Fruit fly (Drosophila melanogaster) whole organism, embryonic: Measurements from ENCODE around the gene Ppat-Dpck.

ENCODE experiments used
- Atf6 ChIP-seq: fragments of 200-800 bp; sonication (Bioruptor generic); IDR thresholded peaks from 2 replicates; pipeline ENCODE4 v1.3.6; 2022; ENCODE audit warnings: missing biosample characterization, missing genetic modification characterization
- BEAF-32 ChIP-seq: fragments of 200-800 bp; sonication (Bioruptor generic); optimal IDR thresholded peaks from 3 replicates; lab custom pipeline; 2017; ENCODE audit warnings: missing biosample characterization, missing genetic modification characterization, mild to moderate bottlenecking, moderate library complexity, missing genetic modification reagents
- C15 ChIP-seq: fragments of 200-800 bp; sonication (Bioruptor generic); IDR thresholded peaks from 3 replicates; pipeline ENCODE4 v1.3.6; 2022; ENCODE audit warnings: missing biosample characterization, missing genetic modification characterization
- CG10431 ChIP-seq: fragments of 200-800 bp; sonication (Bioruptor generic); optimal IDR thresholded peaks from 3 replicates; lab custom pipeline; 2018; ENCODE audit warnings: missing biosample characterization, mild to moderate bottlenecking, missing genetic modification characterization
- CG10565 ChIP-seq: fragments of 200-800 bp; sonication (Bioruptor generic); optimal IDR thresholded peaks from 3 replicates; lab custom pipeline; 2016; ENCODE audit warnings: missing biosample characterization, mild to moderate bottlenecking, missing genetic modification characterization
- CG11504 ChIP-seq: fragments of 200-800 bp; sonication (Bioruptor generic); optimal IDR thresholded peaks from 3 replicates; lab custom pipeline; 2019; ENCODE audit warnings: missing biosample characterization, mild to moderate bottlenecking, missing genetic modification characterization, moderate library complexity
- CG12299 ChIP-seq: fragments of 200-800 bp; sonication (Bioruptor generic); optimal IDR thresholded peaks from 2 replicates; lab custom pipeline; 2018; ENCODE audit warnings: missing biosample characterization, mild to moderate bottlenecking, missing genetic modification characterization
- CG17328 ChIP-seq: fragments of 200-800 bp; sonication (Bioruptor generic); IDR thresholded peaks from 2 replicates; pipeline ENCODE4 v1.3.6; 2022; ENCODE audit warnings: missing biosample characterization, missing genetic modification characterization
- CG18476 ChIP-seq: fragments of 200-800 bp; sonication (Bioruptor generic); optimal IDR thresholded peaks from 2 replicates; lab custom pipeline; 2016; ENCODE audit warnings: missing biosample characterization, mild to moderate bottlenecking, missing genetic modification characterization
- CG31224 ChIP-seq: fragments of 200-800 bp; sonication (Bioruptor generic); IDR thresholded peaks from 2 replicates; pipeline ENCODE4 v1.3.6; 2022; ENCODE audit warnings: missing biosample characterization, missing genetic modification characterization
- CG31365 ChIP-seq: fragments of 200-800 bp; sonication (Bioruptor generic); optimal IDR thresholded peaks from 2 replicates; lab custom pipeline; 2018; ENCODE audit warnings: missing biosample characterization, mild to moderate bottlenecking, missing genetic modification characterization
- CG34224 ChIP-seq: fragments of 200-800 bp; sonication (Bioruptor generic); IDR thresholded peaks from 3 replicates; pipeline ENCODE4 v1.3.6; 2022; ENCODE audit warnings: missing biosample characterization, missing genetic modification characterization; ENCODE audit not compliant: partially characterized antibody
- CG4282 ChIP-seq: fragments of 200-800 bp; sonication (Bioruptor generic); optimal IDR thresholded peaks from 2 replicates; lab custom pipeline; 2016; ENCODE audit warnings: missing biosample characterization, missing genetic modification characterization
- CG6175 ChIP-seq: fragments of 200-800 bp; sonication (Bioruptor generic); IDR thresholded peaks from 3 replicates; pipeline ENCODE4 v1.3.6; 2022; ENCODE audit warnings: missing biosample characterization, missing genetic modification characterization
- CG6654 ChIP-seq: fragments of 200-800 bp; sonication (Bioruptor generic); optimal IDR thresholded peaks from 2 replicates; lab custom pipeline; 2017; ENCODE audit warnings: missing biosample characterization, mild to moderate bottlenecking, missing genetic modification characterization
- CG6689 ChIP-seq: fragments of 200-800 bp; sonication (Bioruptor generic); IDR thresholded peaks from 2 replicates; pipeline ENCODE4 v1.3.6; 2022; ENCODE audit warnings: missing biosample characterization, missing genetic modification characterization
- CG7357 ChIP-seq: fragments of 200-800 bp; sonication (Bioruptor generic); IDR thresholded peaks from 3 replicates; pipeline ENCODE4 v1.3.6; 2022; ENCODE audit warnings: missing biosample characterization, missing genetic modification characterization
- CG7963 ChIP-seq: fragments of 200-800 bp; sonication (Bioruptor generic); IDR thresholded peaks from 3 replicates; pipeline ENCODE4 v1.3.6; 2022; ENCODE audit warnings: missing biosample characterization, missing genetic modification characterization; ENCODE audit not compliant: partially characterized antibody
- CG7987 ChIP-seq: fragments of 200-800 bp; sonication (Bioruptor generic); optimal IDR thresholded peaks from 2 replicates; lab custom pipeline; 2018; ENCODE audit warnings: missing biosample characterization, mild to moderate bottlenecking, missing genetic modification characterization, moderate library complexity
- CG9727 ChIP-seq: fragments of 200-800 bp; sonication (Bioruptor generic); optimal IDR thresholded peaks from 3 replicates; lab custom pipeline; 2017; ENCODE audit warnings: missing biosample characterization, mild to moderate bottlenecking, missing genetic modification characterization
- CoRest ChIP-seq: fragments of 200-800 bp; sonication (Bioruptor generic); optimal IDR thresholded peaks from 3 replicates; lab custom pipeline; 2018; ENCODE audit warnings: missing biosample characterization, mild to moderate bottlenecking, missing genetic modification characterization, moderate library complexity
- Doc3 ChIP-seq: fragments of 200-800 bp; sonication (Bioruptor generic); IDR thresholded peaks from 3 replicates; pipeline ENCODE4 v1.3.6; 2022; ENCODE audit warnings: missing biosample characterization, missing genetic modification characterization; ENCODE audit not compliant: partially characterized antibody
- Hmx ChIP-seq: fragments of 200-800 bp; sonication (Bioruptor generic); optimal IDR thresholded peaks from 2 replicates; lab custom pipeline; 2016; ENCODE audit warnings: missing biosample characterization, missing genetic modification characterization
- PHDP ChIP-seq: fragments of 200-800 bp; sonication (Bioruptor generic); optimal IDR thresholded peaks from 3 replicates; lab custom pipeline; 2018; ENCODE audit warnings: missing biosample characterization, mild to moderate bottlenecking, missing genetic modification characterization, moderate library complexity
- Taf1 ChIP-seq: fragments of 200-800 bp; sonication (Bioruptor generic); IDR thresholded peaks from 2 replicates; pipeline ENCODE4 v1.3.6; 2022; ENCODE audit warnings: missing biosample characterization, missing genetic modification characterization
- Xrp1 ChIP-seq: fragments of 200-800 bp; sonication (Bioruptor generic); IDR thresholded peaks from 2 replicates; pipeline ENCODE4 v1.3.6; 2022; ENCODE audit warnings: missing biosample characterization, missing genetic modification characterization
- YL-1 ChIP-seq: fragments of 200-800 bp; sonication (Bioruptor generic); optimal IDR thresholded peaks from 3 replicates; lab custom pipeline; 2017; ENCODE audit warnings: missing biosample characterization, mild to moderate bottlenecking, missing genetic modification characterization
- ato ChIP-seq: fragments of 200-800 bp; sonication (Bioruptor generic); IDR thresholded peaks from 2 replicates; pipeline ENCODE4 v1.3.6; 2022; ENCODE audit warnings: missing biosample characterization, missing genetic modification characterization; ENCODE audit not compliant: partially characterized antibody
- bab2 ChIP-seq: fragments of 200-800 bp; sonication (Bioruptor generic); optimal IDR thresholded peaks from 2 replicates; lab custom pipeline; 2016; ENCODE audit warnings: missing biosample characterization, missing genetic modification characterization
- cad ChIP-seq: fragments of >200 bp; optimal IDR thresholded peaks from 2 replicates; lab custom pipeline; 2017; ENCODE audit warnings: missing biosample characterization, missing genetic modification characterization
- chinmo ChIP-seq: fragments of 200-800 bp; sonication (Bioruptor generic); IDR thresholded peaks from 4 replicates; pipeline ENCODE4 v1.3.6; 2022; ENCODE audit warnings: missing biosample characterization, missing genetic modification characterization; ENCODE audit not compliant: partially characterized antibody
- croc ChIP-seq: fragments of 200-800 bp; sonication (Bioruptor generic); conservative IDR thresholded peaks from 3 replicates; pipeline ENCODE4 v1.3.6; 2022; ENCODE audit warnings: missing biosample characterization, missing genetic modification characterization
- crol ChIP-seq: fragments of 200-800 bp; sonication (Bioruptor generic); IDR thresholded peaks from 2 replicates; pipeline ENCODE4 v1.3.6; 2022; ENCODE audit warnings: missing biosample characterization, missing genetic modification characterization
- hb ChIP-seq: fragments of 200-800 bp; sonication (Bioruptor generic); IDR thresholded peaks from 3 replicates; pipeline ENCODE4 v1.3.6; 2022; ENCODE audit warnings: missing biosample characterization, missing genetic modification characterization; ENCODE audit not compliant: partially characterized antibody
- ind ChIP-seq: fragments of 200-800 bp; sonication (Bioruptor generic); optimal IDR thresholded peaks from 3 replicates; lab custom pipeline; 2016; ENCODE audit warnings: missing biosample characterization, missing genetic modification characterization
- jumu ChIP-seq: fragments of 200-800 bp; sonication (Bioruptor generic); optimal IDR thresholded peaks from 3 replicates; lab custom pipeline; 2016; ENCODE audit warnings: missing biosample characterization, missing genetic modification characterization
- lola ChIP-seq, 3 experiments: fragments of >200 bp in 2 of 3; fragments of 200-800 bp in 1 of 3; sonication (Bioruptor generic) in 1 of 3; optimal IDR thresholded peaks; 2 replicates each; lab custom pipeline; 2017 to 2019; ENCODE audit warnings: missing biosample characterization in 3 of 3, missing genetic modification characterization in 3 of 3, mild to moderate bottlenecking in 1 of 3, moderate library complexity in 1 of 3
- nau ChIP-seq: fragments of 200-800 bp; sonication (Bioruptor generic); optimal IDR thresholded peaks from 3 replicates; lab custom pipeline; 2017; ENCODE audit warnings: missing biosample characterization, mild to moderate bottlenecking, missing genetic modification characterization, missing genetic modification reagents
- pros ChIP-seq: fragments of 200-800 bp; sonication (Bioruptor generic); optimal IDR thresholded peaks from 3 replicates; lab custom pipeline; 2019; ENCODE audit warnings: missing biosample characterization, mild to moderate bottlenecking, missing genetic modification characterization, moderate library complexity
- schlank ChIP-seq: fragments of 200-800 bp; sonication (Bioruptor generic); optimal IDR thresholded peaks from 2 replicates; lab custom pipeline; 2018; ENCODE audit warnings: missing biosample characterization, mild to moderate bottlenecking, missing genetic modification characterization
- slp2 ChIP-seq: fragments of 200-800 bp; sonication (Bioruptor generic); optimal IDR thresholded peaks from 2 replicates; lab custom pipeline; 2016; ENCODE audit warnings: missing biosample characterization, missing genetic modification characterization
- sna ChIP-seq: fragments of 200-800 bp; sonication (Bioruptor generic); IDR thresholded peaks from 2 replicates; pipeline ENCODE4 v1.3.6; 2022; ENCODE audit warnings: missing biosample characterization, missing genetic modification characterization; ENCODE audit not compliant: partially characterized antibody
- stc ChIP-seq: fragments of 200-800 bp; sonication (Bioruptor generic); IDR thresholded peaks from 2 replicates; pipeline ENCODE4 v1.3.6; 2022; ENCODE audit warnings: missing biosample characterization, missing genetic modification characterization
- tgo ChIP-seq: fragments of 200-800 bp; sonication (Bioruptor generic); IDR thresholded peaks from 3 replicates; pipeline ENCODE4 v1.3.6; 2022; ENCODE audit warnings: missing biosample characterization, missing genetic modification characterization
- tio ChIP-seq: fragments of 200-800 bp; sonication (Bioruptor generic); optimal IDR thresholded peaks from 2 replicates; lab custom pipeline; 2017; ENCODE audit warnings: missing biosample characterization, missing genetic modification characterization, inconsistent platforms
- unpg ChIP-seq: fragments of 200-800 bp; sonication (Bioruptor generic); optimal IDR thresholded peaks from 3 replicates; lab custom pipeline; 2018; ENCODE audit warnings: missing biosample characterization, mild to moderate bottlenecking, missing genetic modification characterization, moderate library complexity
- z ChIP-seq: fragments of 200-800 bp; sonication (Bioruptor generic); IDR thresholded peaks from 3 replicates; pipeline ENCODE4 v1.3.6; 2022; ENCODE audit warnings: missing biosample characterization, missing genetic modification characterization
- zfh2 ChIP-seq: fragments of 200-800 bp; sonication (Bioruptor generic); optimal IDR thresholded peaks from 2 replicates; lab custom pipeline; 2016; ENCODE audit warnings: missing biosample characterization, missing genetic modification characterization

Gene Ppat-Dpck

dm6 chr3L:5764922-5765843, 3.4 kb downstream of the Ppat-Dpck start, which contains the start of gene CG10576 (continued):
- 0 out of 2 replicates have a peak, but pooled peaks have one; percentile 16 for TF ChIP-seq CG17328 (GFP tag; lab: Robert Waterston, UW)
- no peak for TF ChIP-seq CG10431 (GFP tag; lab: Kevin White, UChicago)
- no peak for TF ChIP-seq schlank
- TF ChIP-seq tio (GFP tag; lab: Kevin White, UChicago), result no peak
- TF ChIP-seq BEAF-32, result peak; percentile 91
- TF ChIP-seq CG12299 (tag; lab: Kevin White, UChicago), result no peak
- no peak for TF ChIP-seq CG31365
- no peak for TF ChIP-seq CG4282
- TF ChIP-seq chinmo (GFP tag; lab: Robert Waterston, UW), result 0 out of 4 replicates have a peak, but pooled peaks have one; percentile 67
- TF ChIP-seq CG7987 (GFP tag; lab: Kevin White, UChicago), result no peak
- no peak for TF ChIP-seq z
- no peak for TF ChIP-seq unpg (GFP tag; lab: Kevin White, UChicago)
- no peak for TF ChIP-seq CG10565 (GFP tag; lab: Kevin White, UChicago)
- no peak for TF ChIP-seq ind (GFP tag; lab: Kevin White, UChicago)
- TF ChIP-seq CG7357 (GFP tag; lab: Robert Waterston, UW), result no peak
- no peak for TF ChIP-seq Taf1 (GFP tag; lab: Robert Waterston, UW)
- TF ChIP-seq Doc3 (GFP tag; lab: Robert Waterston, UW), result peak; percentile 46; the same call in 1 of the 3 replicates
- TF ChIP-seq Xrp1 (GFP tag; lab: Robert Waterston, UW), result no peak
- no peak for TF ChIP-seq bab2 (GFP tag; lab: Kevin White, UChicago)
- TF ChIP-seq jumu (GFP tag; lab: Kevin White, UChicago), result no peak
- TF ChIP-seq CG31224 (GFP tag; lab: Robert Waterston, UW), result no peak
- no peak for TF ChIP-seq CG6689 (GFP tag; lab: Robert Waterston, UW)
- no peak for TF ChIP-seq nau (GFP tag; lab: Kevin White, UChicago)
- no peak for TF ChIP-seq CoRest (tag; lab: Kevin White, UChicago)
- no peak for TF ChIP-seq crol (GFP tag; lab: Robert Waterston, UW)
- no peak for TF ChIP-seq CG18476
- no peak for TF ChIP-seq Hmx (GFP tag; lab: Kevin White, UChicago)
- no peak for TF ChIP-seq Atf6
- peak; percentile 38; the same call in 1 of the 2 replicates for TF ChIP-seq ato
- 0 out of 2 replicates have a peak, but pooled peaks have one; percentile 45 for TF ChIP-seq sna (GFP tag; lab: Robert Waterston, UW)
- TF ChIP-seq stc (GFP tag; lab: Robert Waterston, UW), result peak; percentile 31; the same call in 1 of the 2 replicates
- peak; percentile 22 for TF ChIP-seq CG9727 (GFP tag; lab: Kevin White, UChicago)
- TF ChIP-seq tgo, result no peak
- no peak for TF ChIP-seq CG7963 (GFP tag; lab: Robert Waterston, UW)
- no peak for TF ChIP-seq croc (GFP tag; lab: Robert Waterston, UW)
- TF ChIP-seq hb (GFP tag; lab: Robert Waterston, UW), result no peak
- no peak for TF ChIP-seq cad (GFP tag; lab: Kevin White, UChicago)
- no peak for TF ChIP-seq slp2 (GFP tag; lab: Kevin White, UChicago)
- TF ChIP-seq PHDP (tag; lab: Kevin White, UChicago), result no peak
- no peak for TF ChIP-seq C15 (GFP tag; lab: Robert Waterston, UW)
- TF ChIP-seq CG11504 (tag; lab: Kevin White, UChicago), result no peak
- no peak for TF ChIP-seq CG6654
- TF ChIP-seq pros, result no peak
- peak; percentile 3 for TF ChIP-seq zfh2 (GFP tag; lab: Kevin White, UChicago)
- TF ChIP-seq CG34224 (GFP tag; lab: Robert Waterston, UW), result 0 out of 3 replicates have a peak, but pooled peaks have one; percentile 54
- TF ChIP-seq lola (GFP tag; optimal IDR thresholded peaks at IDR 0.05; lab: Kevin White, UChicago), result peak in 1 of 3 experiments; percentile 4
- TF ChIP-seq YL-1 (GFP tag; lab: Kevin White, UChicago), result peak; percentile 96
- no peak for TF ChIP-seq CG6175 (GFP tag; lab: Robert Waterston, UW)
